Worm (Caenorhabditis elegans) whole organism, L4 larva: ENCODE data around the gene F20D1.3.
A peak's percentile ranks its signal among the peaks of the same experiment; 100 is the strongest.

Source experiments
- D1046.2 ChIP-seq: fragments of 200-800 bp; sonication (Bioruptor generic); IDR thresholded peaks from 2 replicates; pipeline ENCODE4 v1.3.6; 2022; ENCODE audit warnings: missing genetic modification characterization, missing compliant biosample characterization
- F26F4.8 ChIP-seq: fragments of 200-800 bp; sonication (Bioruptor generic); conservative IDR thresholded peaks from 2 replicates; pipeline ENCODE4 v1.3.6; 2022; ENCODE audit warnings: missing genetic modification characterization, missing compliant biosample characterization
- F49E8.2 ChIP-seq: sonication (generic microtip); optimal IDR thresholded peaks from 2 replicates; lab custom pipeline; 2016; ENCODE audit warnings: missing compliant biosample characterization, mild to moderate bottlenecking, missing genetic modification characterization, borderline replicate concordance
- T26A8.4 ChIP-seq: fragments of 200-800 bp; sonication (Bioruptor generic); IDR thresholded peaks from 2 replicates; pipeline ENCODE4 v1.3.6; 2022; ENCODE audit warnings: missing genetic modification characterization, missing compliant biosample characterization
- Y5F2A.4 ChIP-seq: fragments of 200-800 bp; sonication (Bioruptor generic); optimal IDR thresholded peaks from 2 replicates; lab custom pipeline; 2018; ENCODE audit warnings: mild to moderate bottlenecking, missing genetic modification characterization, missing compliant biosample characterization
- ZK546.5 ChIP-seq, 2 experiments: sonication (generic microtip); optimal IDR thresholded peaks; 2 replicates each; lab custom pipeline; 2017; ENCODE audit warnings: missing biosample characterization in 2 of 2, missing genetic modification characterization in 2 of 2
- ama-1 ChIP-seq: fragments of 150-350 bp; optimal IDR thresholded peaks from 2 replicates; lab custom pipeline; 2014; ENCODE audit warnings: inconsistent platforms, mixed read lengths
- attf-4 ChIP-seq: sonication (generic microtip); optimal IDR thresholded peaks from 3 replicates; lab custom pipeline; 2017; ENCODE audit warnings: missing biosample characterization, missing genetic modification characterization
- ceh-28 ChIP-seq: fragments of 150-350 bp; optimal IDR thresholded peaks from 2 replicates; lab custom pipeline; 2014; ENCODE audit warnings: missing biosample characterization, missing genetic modification reagents, missing genetic modification characterization
- ceh-44 ChIP-seq: fragments of 200-800 bp; sonication (Bioruptor generic); IDR thresholded peaks from 2 replicates; pipeline ENCODE4 v1.3.6; 2022; ENCODE audit warnings: missing genetic modification reagents, missing genetic modification characterization, missing compliant biosample characterization
- ceh-82 ChIP-seq: sonication (generic microtip); optimal IDR thresholded peaks from 2 replicates; lab custom pipeline; 2017; ENCODE audit warnings: missing biosample characterization, missing genetic modification characterization
- ces-1 ChIP-seq: fragments of 150-350 bp; sonication (generic microtip); optimal IDR thresholded peaks from 4 replicates; lab custom pipeline; 2014; ENCODE audit warnings: missing biosample characterization, missing genetic modification reagents, missing genetic modification characterization
- cey-2 ChIP-seq: sonication (generic microtip); optimal IDR thresholded peaks from 3 replicates; lab custom pipeline; 2017; ENCODE audit warnings: missing genetic modification characterization, mild to moderate bottlenecking, missing compliant biosample characterization, antibody characterized with exemption, borderline replicate concordance; ENCODE audit not compliant: insufficient read depth
- ctbp-1 ChIP-seq: fragments of 200-800 bp; sonication (Bioruptor generic); IDR thresholded peaks from 2 replicates; pipeline ENCODE4 v1.3.6; 2022; ENCODE audit warnings: missing genetic modification reagents, missing genetic modification characterization, missing compliant biosample characterization
- daf-12 ChIP-seq: fragments of 150-350 bp; optimal IDR thresholded peaks from 2 replicates; lab custom pipeline; 2014; ENCODE audit warnings: missing biosample characterization, missing genetic modification reagents, missing genetic modification characterization
- daf-8 ChIP-seq: fragments of 200-800 bp; sonication (Bioruptor generic); IDR thresholded peaks from 2 replicates; pipeline ENCODE4 v1.3.6; 2022; ENCODE audit warnings: missing genetic modification characterization, missing compliant biosample characterization
- dmd-8 ChIP-seq: fragments of 200-800 bp; sonication (Bioruptor generic); IDR thresholded peaks from 2 replicates; pipeline ENCODE4 v1.3.6; 2022; ENCODE audit warnings: missing genetic modification characterization, missing compliant biosample characterization
- dpl-1 ChIP-seq: fragments of 150-350 bp; optimal IDR thresholded peaks from 2 replicates; lab custom pipeline; 2014; ENCODE audit warnings: missing biosample characterization, missing genetic modification reagents, missing genetic modification characterization
- duxl-1 ChIP-seq: sonication (generic microtip); optimal IDR thresholded peaks from 2 replicates; lab custom pipeline; 2016; ENCODE audit warnings: mild to moderate bottlenecking, missing genetic modification characterization, moderate library complexity, missing compliant biosample characterization; ENCODE audit not compliant: poor library complexity
- egl-27 ChIP-seq: sonication (generic microtip); optimal IDR thresholded peaks from 3 replicates; lab custom pipeline; 2017; ENCODE audit warnings: missing biosample characterization, missing genetic modification reagents, missing genetic modification characterization
- fkh-10 ChIP-seq: fragments of 150-350 bp; optimal IDR thresholded peaks from 2 replicates; lab custom pipeline; 2014; ENCODE audit warnings: missing biosample characterization, missing genetic modification reagents, missing genetic modification characterization
- gei-8 ChIP-seq: fragments of 200-800 bp; sonication (Bioruptor generic); optimal IDR thresholded peaks from 2 replicates; lab custom pipeline; 2018; ENCODE audit warnings: mild to moderate bottlenecking, missing genetic modification characterization, missing compliant biosample characterization
- hif-1 ChIP-seq, 2 experiments: sonication (generic microtip); optimal IDR thresholded peaks; 2 replicates each; lab custom pipeline; 2016 to 2017; ENCODE audit warnings: missing compliant biosample characterization in 2 of 2, missing genetic modification characterization in 2 of 2, missing genetic modification reagents in 2 of 2, missing genotype in 2 of 2, mild to moderate bottlenecking in 1 of 2
- jun-1 ChIP-seq: fragments of 150-350 bp; optimal IDR thresholded peaks from 2 replicates; lab custom pipeline; 2014; ENCODE audit warnings: missing biosample characterization, missing genetic modification reagents, missing genetic modification characterization
- lin-1 ChIP-seq: fragments of 200-800 bp; sonication (Bioruptor generic); IDR thresholded peaks from 2 replicates; pipeline ENCODE4 v1.3.6; 2022; ENCODE audit warnings: missing genetic modification reagents, missing genetic modification characterization, missing compliant biosample characterization
- lin-13 ChIP-seq: fragments of 150-350 bp; optimal IDR thresholded peaks from 2 replicates; lab custom pipeline; 2014; ENCODE audit warnings: missing biosample characterization, missing genetic modification reagents, missing genetic modification characterization
- lin-29 ChIP-seq: fragments of 200-800 bp; sonication (Bioruptor generic); IDR thresholded peaks from 2 replicates; pipeline ENCODE4 v1.3.6; 2022; ENCODE audit warnings: missing genetic modification reagents, missing genetic modification characterization, missing compliant biosample characterization
- lin-38 ChIP-seq: fragments of 200-800 bp; sonication (Bioruptor generic); IDR thresholded peaks from 2 replicates; pipeline ENCODE4 v1.3.6; 2022; ENCODE audit warnings: missing genetic modification reagents, missing genetic modification characterization, missing compliant biosample characterization
- madf-9 ChIP-seq: fragments of 200-800 bp; sonication (Bioruptor generic); conservative IDR thresholded peaks from 2 replicates; pipeline ENCODE4 v1.3.6; 2022; ENCODE audit warnings: missing genetic modification reagents, missing genetic modification characterization, missing compliant biosample characterization
- nhr-10 ChIP-seq: fragments of 150-350 bp; optimal IDR thresholded peaks from 2 replicates; lab custom pipeline; 2014; ENCODE audit warnings: missing biosample characterization, missing genetic modification characterization
- nhr-11 ChIP-seq: fragments of 150-350 bp; optimal IDR thresholded peaks from 2 replicates; lab custom pipeline; 2014; ENCODE audit warnings: missing biosample characterization, missing genetic modification characterization
- nhr-25 ChIP-seq: sonication (generic microtip); optimal IDR thresholded peaks from 2 replicates; lab custom pipeline; 2017; ENCODE audit warnings: missing genetic modification characterization, mild to moderate bottlenecking, missing compliant biosample characterization, antibody characterized with exemption, moderate library complexity, borderline replicate concordance; ENCODE audit not compliant: insufficient read depth
- nhr-28 ChIP-seq: fragments of 150-350 bp; optimal IDR thresholded peaks from 2 replicates; lab custom pipeline; 2014; ENCODE audit warnings: missing biosample characterization, missing genetic modification characterization
- nhr-41 ChIP-seq: fragments of 200-800 bp; sonication (Bioruptor generic); IDR thresholded peaks from 2 replicates; pipeline ENCODE4 v1.3.6; 2022; ENCODE audit warnings: missing genetic modification reagents, missing genetic modification characterization, missing compliant biosample characterization
- nhr-42 ChIP-seq: fragments of 200-800 bp; sonication (Bioruptor generic); IDR thresholded peaks from 2 replicates; pipeline ENCODE4 v1.3.6; 2022; ENCODE audit warnings: missing genetic modification characterization, missing compliant biosample characterization
- nhr-48 ChIP-seq: sonication (generic microtip); optimal IDR thresholded peaks from 2 replicates; lab custom pipeline; 2016; ENCODE audit warnings: mild to moderate bottlenecking, missing genetic modification characterization, missing compliant biosample characterization
- pha-4 ChIP-seq, 2 experiments: fragments of 150-350 bp in 1 of 2; fragments of 200-800 bp in 1 of 2; sonication (Bioruptor generic) in 1 of 2; IDR thresholded peaks in 1 of 2; optimal IDR thresholded peaks in 1 of 2; 2 replicates each; pipeline versions ENCODE4 v1.3.6 to Lab custom; 2014 to 2022; ENCODE audit warnings: missing genetic modification characterization in 2 of 2, missing genetic modification reagents in 2 of 2, missing biosample characterization in 1 of 2, missing compliant biosample characterization in 1 of 2
- rbr-2 ChIP-seq: sonication (generic microtip); optimal IDR thresholded peaks from 2 replicates; lab custom pipeline; 2016; ENCODE audit warnings: missing genotype, missing genetic modification characterization, missing compliant biosample characterization
- set-16 ChIP-seq: fragments of 200-800 bp; sonication (Bioruptor generic); IDR thresholded peaks from 2 replicates; pipeline ENCODE4 v1.3.6; 2022; ENCODE audit warnings: missing genetic modification reagents, missing genetic modification characterization, missing compliant biosample characterization
- skn-1 ChIP-seq: fragments of 150-350 bp; optimal IDR thresholded peaks from 2 replicates; lab custom pipeline; 2014; ENCODE audit warnings: missing biosample characterization, missing genetic modification characterization
- snpc-1.2 ChIP-seq: fragments of 200-800 bp; sonication (Bioruptor generic); IDR thresholded peaks from 2 replicates; pipeline ENCODE4 v1.3.6; 2022; ENCODE audit warnings: missing genetic modification reagents, missing genetic modification characterization, missing compliant biosample characterization
- spr-1 ChIP-seq: sonication (generic microtip); optimal IDR thresholded peaks from 2 replicates; lab custom pipeline; 2016; ENCODE audit warnings: mild to moderate bottlenecking, missing genetic modification characterization, missing compliant biosample characterization
- spr-3 ChIP-seq: fragments of 200-800 bp; sonication (Bioruptor generic); optimal IDR thresholded peaks from 2 replicates; lab custom pipeline; 2018; ENCODE audit warnings: mild to moderate bottlenecking, missing genetic modification characterization, missing compliant biosample characterization
- tra-1 ChIP-seq: fragments of 200-800 bp; sonication (Bioruptor generic); IDR thresholded peaks from 2 replicates; pipeline ENCODE4 v1.3.6; 2022; ENCODE audit warnings: missing genetic modification reagents, missing genetic modification characterization, missing compliant biosample characterization
- unc-39 ChIP-seq: sonication (generic microtip); optimal IDR thresholded peaks from 2 replicates; lab custom pipeline; 2017; ENCODE audit warnings: missing biosample characterization, missing genetic modification characterization
- unc-62 ChIP-seq, 3 experiments: fragments of 150-350 bp in 1 of 3; sonication (generic microtip); optimal IDR thresholded peaks in 2 of 3; peaks in 1 of 3; 1 replicate in 1 of 3; 2 replicates in 2 of 3; lab custom pipeline; 2014 to 2017; ENCODE audit warnings: missing biosample characterization in 3 of 3, missing genetic modification characterization in 3 of 3, missing genetic modification reagents in 3 of 3, missing genotype in 1 of 3
- vab-7 ChIP-seq: fragments of 200-800 bp; sonication (Bioruptor generic); IDR thresholded peaks from 2 replicates; pipeline ENCODE4 v1.3.6; 2022; ENCODE audit warnings: missing genetic modification reagents, missing genetic modification characterization, missing compliant biosample characterization
- zfp-3 ChIP-seq: fragments of 200-800 bp; sonication (Bioruptor generic); conservative IDR thresholded peaks from 2 replicates; pipeline ENCODE4 v1.3.6; 2022; ENCODE audit warnings: missing genetic modification reagents, missing genetic modification characterization, missing compliant biosample characterization
- zip-2 ChIP-seq: fragments of 150-350 bp; optimal IDR thresholded peaks from 2 replicates; lab custom pipeline; 2014; ENCODE audit warnings: missing biosample characterization, missing genetic modification characterization
- ztf-11 ChIP-seq: fragments of 150-350 bp; optimal IDR thresholded peaks from 2 replicates; lab custom pipeline; 2014; ENCODE audit warnings: missing biosample characterization, missing genetic modification characterization

F20D1.3 gene

DNA sequence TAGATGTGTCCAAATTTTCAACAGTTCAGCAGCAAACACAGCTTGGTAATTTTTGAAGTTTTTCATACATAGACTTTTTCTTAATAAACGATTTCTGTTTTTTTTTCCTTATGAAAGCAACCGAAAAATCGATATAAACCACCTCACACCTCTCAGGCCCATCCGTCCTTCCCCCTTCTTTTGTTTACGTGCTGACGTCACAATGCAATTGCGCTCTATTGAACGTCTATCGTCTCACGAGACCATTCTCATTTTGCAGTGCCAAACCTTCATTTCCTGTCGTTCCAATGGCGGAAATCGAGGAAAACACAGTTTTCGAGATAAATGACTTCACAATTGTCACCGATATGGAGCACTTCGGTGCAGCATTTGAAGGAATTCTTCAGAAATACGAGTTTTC lies 7.4 kb downstream of the F20D1.3 start, which contains the start of gene rbg-1 (continued):
- no peak for TF ChIP-seq F49E8.2 (tag; lab: Kevin White, UChicago)
- peak; percentile 45 for TF ChIP-seq dpl-1 (GFP tag; lab: Kevin White, UChicago)
- TF ChIP-seq zfp-3 (GFP tag; lab: Robert Waterston, UW) = no peak
- TF ChIP-seq ctbp-1 = peak; percentile 58; the same call in 1 of the 2 replicates
- no peak for TF ChIP-seq duxl-1 (tag; lab: Kevin White, UChicago)
- TF ChIP-seq ceh-44 (GFP tag; lab: Robert Waterston, UW) = 0 out of 2 replicates have a peak, but pooled peaks have one; percentile 16
- no peak for TF ChIP-seq lin-29
- TF ChIP-seq T26A8.4 (GFP tag; lab: Robert Waterston, UW) = peak; percentile 71
- peak; percentile 78 for TF ChIP-seq rbr-2
- peak; percentile 65 for TF ChIP-seq nhr-11 (tag; lab: Kevin White, UChicago)
- TF ChIP-seq spr-3 (GFP tag; lab: Kevin White, UChicago) = no peak
- TF ChIP-seq daf-12 = no peak
- TF ChIP-seq F26F4.8 = no peak
- no peak for TF ChIP-seq nhr-10 (tag; lab: Kevin White, UChicago)
- TF ChIP-seq lin-13 (GFP tag; lab: Kevin White, UChicago) = peak; percentile 65
- no peak for TF ChIP-seq pha-4 (GFP tag; IDR thresholded peaks at IDR 0.05; lab: Robert Waterston, UW)
- TF ChIP-seq pha-4 (tag; optimal IDR thresholded peaks at IDR 0.05; lab: Kevin White, UChicago) = peak; percentile 98
- no peak for TF ChIP-seq jun-1
- no peak for TF ChIP-seq madf-9 (GFP tag; lab: Robert Waterston, UW)
- TF ChIP-seq fkh-10 = peak; percentile 53
- no peak for TF ChIP-seq unc-39 (tag; lab: Kevin White, UChicago)
- TF ChIP-seq nhr-48 = no peak
- peak; percentile 55 for TF ChIP-seq nhr-28 (tag; lab: Kevin White, UChicago)
- TF ChIP-seq D1046.2 (GFP tag; lab: Robert Waterston, UW) = no peak
- TF ChIP-seq lin-38 (GFP tag; lab: Robert Waterston, UW) = peak; percentile 95
- TF ChIP-seq spr-1 = no peak
- TF ChIP-seq set-16 (GFP tag; lab: Robert Waterston, UW) = no peak
- 0 out of 2 replicates have a peak, but pooled peaks have one; percentile 53 for TF ChIP-seq tra-1 (GFP tag; lab: Robert Waterston, UW)
- peak; percentile 47 for TF ChIP-seq nhr-25 (tag; lab: Kevin White, UChicago)
- no peak for TF ChIP-seq ces-1 (GFP tag; lab: Kevin White, UChicago)
- TF ChIP-seq nhr-41 (GFP tag; lab: Robert Waterston, UW) = no peak
- no peak for TF ChIP-seq daf-8 (GFP tag; lab: Robert Waterston, UW)
- no peak for TF ChIP-seq unc-62 (GFP tag; optimal IDR thresholded peaks at IDR 0.05 in 1 of 2; lab: Kevin White, UChicago)
- TF ChIP-seq unc-62 (tag; optimal IDR thresholded peaks at IDR 0.05; lab: Kevin White, UChicago) = no peak
- TF ChIP-seq egl-27 (tag; lab: Kevin White, UChicago) = no peak
- TF ChIP-seq hif-1 (tag; optimal IDR thresholded peaks at IDR 0.05; lab: Kevin White, UChicago) = peak in 1 of 2 experiments; percentile 45
- 0 out of 2 replicates have a peak, but pooled peaks have one; percentile 29 for TF ChIP-seq nhr-42
- TF ChIP-seq Y5F2A.4 (GFP tag; lab: Kevin White, UChicago) = no peak
- TF ChIP-seq ama-1 = peak; percentile 13
- TF ChIP-seq ztf-11 (tag; lab: Kevin White, UChicago) = no peak
- no peak for TF ChIP-seq snpc-1.2 (GFP tag; lab: Robert Waterston, UW)
- TF ChIP-seq gei-8 (GFP tag; lab: Kevin White, UChicago) = no peak
- TF ChIP-seq ceh-82 (tag; lab: Kevin White, UChicago) = no peak
- no peak for TF ChIP-seq cey-2 (tag; lab: Kevin White, UChicago)
- no peak for TF ChIP-seq attf-4
- TF ChIP-seq lin-1 (GFP tag; lab: Robert Waterston, UW) = peak; percentile 61; the same call in 1 of the 2 replicates
- no peak for TF ChIP-seq dmd-8 (GFP tag; lab: Robert Waterston, UW)
- TF ChIP-seq zip-2 (tag; lab: Kevin White, UChicago) = no peak
- no peak for TF ChIP-seq skn-1 (tag; lab: Kevin White, UChicago)
- no peak for TF ChIP-seq vab-7 (GFP tag; lab: Robert Waterston, UW)
- no peak for TF ChIP-seq ZK546.5 (tag; optimal IDR thresholded peaks at IDR 0.05; lab: Kevin White, UChicago)
- peak; percentile 37 for TF ChIP-seq ceh-28 (tag; lab: Kevin White, UChicago)
